Worm (Caenorhabditis elegans) whole organism, early embryonic: Measurements from ENCODE around the gene npr-13.
"Not testable (repeated sequence)": the region's sequence is repeated elsewhere in the genome, so short reads cannot be mapped to it uniquely, and the experiment has no call there.

Source experiments
- B0310.2 ChIP-seq: sonication (generic microtip); optimal IDR thresholded peaks from 2 replicates; lab custom pipeline; 2016; ENCODE audit warnings: mild to moderate bottlenecking, missing genetic modification characterization, missing compliant biosample characterization
- F13C5.2 ChIP-seq: sonication (generic microtip); optimal IDR thresholded peaks from 2 replicates; lab custom pipeline; 2017; ENCODE audit warnings: mild to moderate bottlenecking, missing genetic modification characterization, inconsistent platforms, missing compliant biosample characterization
- aly-1 ChIP-seq: sonication (generic microtip); optimal IDR thresholded peaks from 2 replicates; lab custom pipeline; 2016; ENCODE audit warnings: missing genetic modification characterization, missing compliant biosample characterization
- ama-1 ChIP-seq: fragments of 150-350 bp; optimal IDR thresholded peaks from 2 replicates; lab custom pipeline; 2014
- ceh-13 ChIP-seq: fragments of 200-800 bp; sonication (Bioruptor generic); optimal IDR thresholded peaks from 2 replicates; lab custom pipeline; 2018; ENCODE audit warnings: mild to moderate bottlenecking, missing genetic modification characterization, missing compliant biosample characterization
- ceh-36 ChIP-seq: sonication (generic microtip); optimal IDR thresholded peaks from 2 replicates; lab custom pipeline; 2016; ENCODE audit warnings: missing genetic modification characterization, inconsistent platforms, missing compliant biosample characterization
- ets-7 ChIP-seq: sonication (generic microtip); optimal IDR thresholded peaks from 2 replicates; lab custom pipeline; 2016; ENCODE audit warnings: missing genotype, missing genetic modification characterization, missing compliant biosample characterization
- flt-1 ChIP-seq: fragments of 200-800 bp; sonication (Bioruptor generic); IDR thresholded peaks from 2 replicates; pipeline ENCODE4 v1.3.6; 2022; ENCODE audit warnings: missing genetic modification characterization, missing compliant biosample characterization
- hmbx-1 ChIP-seq: sonication (generic microtip); optimal IDR thresholded peaks from 2 replicates; lab custom pipeline; 2016; ENCODE audit warnings: mild to moderate bottlenecking, missing genetic modification characterization, missing compliant biosample characterization
- hmg-4 ChIP-seq: fragments of 200-800 bp; sonication (Bioruptor generic); optimal IDR thresholded peaks from 2 replicates; lab custom pipeline; 2018; ENCODE audit warnings: mild to moderate bottlenecking, missing genetic modification characterization, missing compliant biosample characterization
- hnd-1 ChIP-seq: sonication (generic microtip); optimal IDR thresholded peaks from 2 replicates; lab custom pipeline; 2016; ENCODE audit warnings: missing genetic modification characterization, missing compliant biosample characterization
- pes-1 ChIP-seq: fragments of 200-800 bp; sonication (Bioruptor generic); IDR thresholded peaks from 2 replicates; pipeline ENCODE4 v1.3.6; 2022; ENCODE audit warnings: missing genetic modification reagents, missing genetic modification characterization, missing compliant biosample characterization
- scrt-1 ChIP-seq: fragments of 200-800 bp; sonication (Bioruptor generic); IDR thresholded peaks from 2 replicates; pipeline ENCODE4 v1.3.6; 2022; ENCODE audit warnings: missing genetic modification characterization, missing compliant biosample characterization
- sea-1 ChIP-seq: fragments of 200-800 bp; sonication (Bioruptor generic); conservative IDR thresholded peaks from 2 replicates; pipeline ENCODE4 v1.3.6; 2022; ENCODE audit warnings: missing genetic modification characterization, missing compliant biosample characterization
- tbx-11 ChIP-seq: fragments of 200-800 bp; sonication (Bioruptor generic); IDR thresholded peaks from 2 replicates; pipeline ENCODE4 v1.3.6; 2022; ENCODE audit warnings: missing genetic modification characterization, missing compliant biosample characterization
- tbx-37 ChIP-seq: fragments of 200-800 bp; sonication (Bioruptor generic); conservative IDR thresholded peaks from 2 replicates; pipeline ENCODE4 v1.3.6; 2022; ENCODE audit warnings: missing genetic modification reagents, missing genetic modification characterization, missing compliant biosample characterization
- tra-4 ChIP-seq: sonication (generic microtip); optimal IDR thresholded peaks from 2 replicates; lab custom pipeline; 2017; ENCODE audit warnings: missing genetic modification characterization, missing compliant biosample characterization

npr-13 gene

DNA sequence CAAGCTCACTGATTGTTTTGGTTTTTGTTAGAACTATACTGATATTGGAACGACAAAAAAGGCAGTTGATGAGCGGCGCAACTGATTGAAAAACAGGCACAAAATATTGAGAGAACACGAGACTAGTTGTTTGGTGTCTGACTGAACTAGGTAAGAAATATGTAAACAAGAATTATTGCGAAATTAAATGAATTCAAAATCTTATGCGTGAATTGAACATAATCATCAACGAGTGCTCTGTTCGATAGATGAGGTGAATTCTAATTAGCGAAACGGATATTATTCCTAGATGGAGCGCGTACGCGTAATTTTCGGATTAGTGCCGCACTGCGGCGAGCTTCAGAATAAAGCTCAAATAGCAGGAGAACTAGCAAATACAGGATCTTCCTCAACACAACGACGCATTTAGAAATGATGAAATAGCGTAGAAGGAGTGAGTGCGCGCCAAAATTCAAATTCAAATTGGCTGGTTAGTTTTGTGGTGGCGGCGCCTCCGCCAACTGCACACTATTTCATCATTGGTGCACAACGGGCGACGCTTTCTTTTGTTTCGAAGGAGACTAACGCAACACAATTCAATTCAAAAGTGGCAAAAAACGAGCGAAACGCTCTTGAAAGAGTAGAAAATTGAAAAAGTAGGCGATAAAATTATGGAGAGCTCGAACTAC lies 26.1 kb downstream of the npr-13 start:
- TF ChIP-seq tbx-37 (GFP tag; lab: Robert Waterston, UW) (no peak), F13C5.2 (tag; lab: Kevin White, UChicago) (no peak), ceh-13 (no peak), hmbx-1 (tag; lab: Kevin White, UChicago) (no peak), hmg-4 (GFP tag; lab: Kevin White, UChicago) (no peak), ets-7 (no peak), tra-4 (no peak), scrt-1 (GFP tag; lab: Robert Waterston, UW) (no peak), tbx-11 (GFP tag; lab: Robert Waterston, UW) (no peak), sea-1 (GFP tag; lab: Robert Waterston, UW) (no peak), B0310.2 (tag; lab: Kevin White, UChicago) (no peak), pes-1 (GFP tag; lab: Robert Waterston, UW) (no peak), flt-1 (no peak)

- TF ChIP-seq tbx-37 (GFP tag; lab: Robert Waterston, UW): no peak
- TF ChIP-seq tra-4: no peak
- no peak for TF ChIP-seq ceh-13
- no peak for TF ChIP-seq hnd-1 (tag; lab: Kevin White, UChicago)
- TF ChIP-seq hmg-4 (GFP tag; lab: Kevin White, UChicago): no peak
- no peak for TF ChIP-seq ceh-36 (tag; lab: Kevin White, UChicago)
- TF ChIP-seq hmbx-1 (tag; lab: Kevin White, UChicago): no peak
- no peak for TF ChIP-seq aly-1 (tag; lab: Kevin White, UChicago)
- no peak for TF ChIP-seq sea-1 (GFP tag; lab: Robert Waterston, UW)
- TF ChIP-seq flt-1: no peak
- no peak for TF ChIP-seq pes-1 (GFP tag; lab: Robert Waterston, UW)
- TF ChIP-seq ets-7: no peak
- no peak for TF ChIP-seq ama-1 (lab: Kevin White, UChicago)
- TF ChIP-seq B0310.2 (tag; lab: Kevin White, UChicago): no peak
Measured at ce11 chrV:14831460-14832120, 26.8 kb downstream of the npr-13 start.

DNA sequence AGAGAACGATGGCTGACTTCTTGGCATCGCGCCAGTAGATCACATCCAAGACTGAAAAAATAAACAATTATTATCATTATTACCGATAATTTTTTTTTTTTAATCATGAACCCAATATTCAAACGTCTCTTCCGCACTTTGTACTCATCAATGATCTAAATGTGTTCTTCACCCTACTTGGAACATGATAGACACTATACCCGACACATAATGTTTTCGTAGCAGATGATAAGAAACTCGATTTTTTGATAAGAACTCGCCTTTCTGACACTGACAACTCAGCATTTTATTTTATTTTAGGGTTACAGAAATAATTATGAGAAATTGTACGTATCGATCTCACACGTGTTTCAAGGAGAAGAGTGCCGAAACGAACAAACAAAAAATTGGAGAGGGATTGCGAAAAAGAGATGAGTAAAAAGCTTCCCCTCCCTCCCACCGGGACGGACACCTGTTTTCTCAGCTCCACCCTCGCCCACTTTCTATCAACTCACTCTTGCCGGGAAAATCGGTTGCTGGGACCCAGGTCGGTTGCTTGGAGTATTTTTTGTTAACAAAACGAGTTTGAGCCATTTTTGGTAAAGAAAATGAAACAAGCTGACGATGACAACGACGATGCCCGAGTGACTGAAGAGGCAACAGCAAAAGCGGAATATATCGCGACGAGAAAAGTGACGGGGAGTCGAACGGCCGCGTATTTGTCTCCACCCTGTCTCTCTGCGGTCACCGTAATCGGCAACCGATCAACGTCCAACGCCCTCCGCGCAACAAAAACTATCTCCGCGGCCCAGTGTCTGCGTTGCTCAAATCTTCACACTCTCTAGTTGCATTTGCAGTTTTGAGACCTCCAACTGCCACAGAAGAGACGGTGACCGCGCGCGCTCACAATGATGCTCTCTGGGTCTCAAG lies 27.9 kb downstream of the npr-13 start:
- no peak for TF ChIP-seq ceh-36 (tag; lab: Kevin White, UChicago)
- no peak for TF ChIP-seq F13C5.2 (tag; lab: Kevin White, UChicago)
- TF ChIP-seq ets-7: no peak
- peak; percentile 29 for TF ChIP-seq aly-1 (tag; lab: Kevin White, UChicago)
- TF ChIP-seq flt-1: no peak
- peak; percentile 48 for TF ChIP-seq hmg-4 (GFP tag; lab: Kevin White, UChicago)
- no peak for TF ChIP-seq pes-1 (GFP tag; lab: Robert Waterston, UW)
- no peak for TF ChIP-seq hnd-1 (tag; lab: Kevin White, UChicago)
- TF ChIP-seq tra-4: no peak
- TF ChIP-seq ama-1 (lab: Kevin White, UChicago): no peak
- TF ChIP-seq B0310.2 (tag; lab: Kevin White, UChicago): peak; percentile 19
- no peak for TF ChIP-seq hmbx-1 (tag; lab: Kevin White, UChicago)

DNA sequence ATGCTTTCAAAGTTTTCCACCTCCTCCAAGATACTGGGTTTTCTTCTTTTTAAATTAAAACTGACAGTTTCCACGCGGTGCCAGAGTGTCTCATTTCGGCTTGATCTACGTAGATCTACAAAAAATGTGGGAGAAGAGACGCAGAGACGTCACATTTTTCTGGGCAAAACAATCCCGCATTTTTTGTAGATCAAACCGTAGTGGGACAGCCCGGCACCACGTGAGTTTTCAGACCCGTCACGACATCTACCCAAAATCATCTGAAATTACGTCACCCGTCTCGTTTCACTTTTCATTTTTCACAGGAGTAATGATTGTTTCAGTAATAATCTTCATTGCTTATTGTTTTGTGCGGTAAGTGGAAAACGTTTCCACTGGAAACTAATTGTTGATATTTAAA lies 30.0 kb downstream of the npr-13 start:
- TF ChIP-seq sea-1 (GFP tag; lab: Robert Waterston, UW): no peak
- TF ChIP-seq hnd-1 (tag; lab: Kevin White, UChicago): no peak
- TF ChIP-seq B0310.2 (tag; lab: Kevin White, UChicago): no peak
- TF ChIP-seq hmg-4 (GFP tag; lab: Kevin White, UChicago): no peak
- TF ChIP-seq ama-1 (lab: Kevin White, UChicago): no peak
- TF ChIP-seq pes-1 (GFP tag; lab: Robert Waterston, UW): no peak
- TF ChIP-seq tbx-11 (GFP tag; lab: Robert Waterston, UW): no peak
- no peak for TF ChIP-seq tra-4
- TF ChIP-seq hmbx-1 (tag; lab: Kevin White, UChicago): no peak
- no peak for TF ChIP-seq flt-1
- no peak for TF ChIP-seq aly-1 (tag; lab: Kevin White, UChicago)
- no peak for TF ChIP-seq scrt-1 (GFP tag; lab: Robert Waterston, UW)

DNA sequence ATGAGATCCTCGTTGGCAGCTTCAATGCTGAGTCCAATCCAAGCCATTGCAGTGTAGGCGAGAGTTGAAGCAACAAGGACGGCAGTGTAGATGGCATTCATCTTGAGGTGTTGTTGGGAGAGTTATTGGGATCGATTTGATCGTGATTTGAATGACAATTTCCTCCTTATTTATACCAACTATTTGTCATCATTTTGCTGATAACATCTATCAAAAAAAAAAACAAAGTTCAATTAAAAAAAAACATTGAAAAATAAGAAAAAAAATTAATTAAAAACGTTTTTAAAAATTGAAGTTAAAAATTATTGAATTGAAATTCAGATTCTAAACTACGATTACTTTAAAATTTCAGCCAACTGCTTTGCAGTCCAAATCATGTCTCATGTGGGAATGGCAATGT lies 31.5 kb downstream of the npr-13 start, which contains the start of gene nspa-8:
Gene nspa-8, minus strand, starts transcription at position 101 of the 400 bp plus-strand sequence.
- TF ChIP-seq flt-1; hmbx-1 (tag; lab: Kevin White, UChicago); tbx-11 (GFP tag; lab: Robert Waterston, UW): not testable (repeated sequence)

- TF ChIP-seq aly-1 (tag; lab: Kevin White, UChicago): no peak
- no peak for TF ChIP-seq hmg-4 (GFP tag; lab: Kevin White, UChicago)
- no peak for TF ChIP-seq tbx-37 (GFP tag; lab: Robert Waterston, UW)
- no peak for TF ChIP-seq F13C5.2 (tag; lab: Kevin White, UChicago)
- TF ChIP-seq ama-1 (lab: Kevin White, UChicago): no peak
- no peak for TF ChIP-seq tra-4
- no peak for TF ChIP-seq tbx-11 (GFP tag; lab: Robert Waterston, UW)
- no peak for TF ChIP-seq B0310.2 (tag; lab: Kevin White, UChicago)
- TF ChIP-seq sea-1 (GFP tag; lab: Robert Waterston, UW): no peak
- no peak for TF ChIP-seq scrt-1 (GFP tag; lab: Robert Waterston, UW)
- no peak for TF ChIP-seq pes-1 (GFP tag; lab: Robert Waterston, UW)
- no peak for TF ChIP-seq flt-1
- TF ChIP-seq ets-7: no peak
- TF ChIP-seq hnd-1 (tag; lab: Kevin White, UChicago): no peak
- no peak for TF ChIP-seq hmbx-1 (tag; lab: Kevin White, UChicago)
- no peak for TF ChIP-seq ceh-36 (tag; lab: Kevin White, UChicago)
- TF ChIP-seq ceh-13: no peak
Measured at ce11 chrV:14824124-14824523, 34.3 kb downstream of the npr-13 start, which contains the start of gene W06A7.4. TSS of gene W06A7.4 (plus strand) at chrV:14824424.
